Worm (Caenorhabditis elegans) whole organism, L4 larva: ENCODE results near the gene tni-3.

Experiments used
- F10B5.3 ChIP-seq: sonication (generic microtip); optimal IDR thresholded peaks from 2 replicates; lab custom pipeline; 2016; ENCODE audit warnings: mild to moderate bottlenecking, missing genetic modification characterization, missing compliant biosample characterization
- F37D6.2 ChIP-seq: sonication (generic microtip); optimal IDR thresholded peaks from 2 replicates; lab custom pipeline; 2016; ENCODE audit warnings: mild to moderate bottlenecking, missing genetic modification characterization, missing compliant biosample characterization
- T26A8.4 ChIP-seq: fragments of 200-800 bp; sonication (Bioruptor generic); IDR thresholded peaks from 2 replicates; pipeline ENCODE4 v1.3.6; 2022; ENCODE audit warnings: missing genetic modification characterization, missing compliant biosample characterization
- ama-1 ChIP-seq: fragments of 150-350 bp; optimal IDR thresholded peaks from 2 replicates; lab custom pipeline; 2014; ENCODE audit warnings: inconsistent platforms, mixed read lengths
- ceh-28 ChIP-seq: fragments of 150-350 bp; optimal IDR thresholded peaks from 2 replicates; lab custom pipeline; 2014; ENCODE audit warnings: missing biosample characterization, missing genetic modification reagents, missing genetic modification characterization
- ceh-32 ChIP-seq: sonication (generic microtip); optimal IDR thresholded peaks from 2 replicates; lab custom pipeline; 2016; ENCODE audit warnings: mild to moderate bottlenecking, missing genetic modification characterization, missing compliant biosample characterization; ENCODE audit not compliant: poor library complexity
- ceh-62 ChIP-seq: sonication (generic microtip); optimal IDR thresholded peaks from 2 replicates; lab custom pipeline; 2017; ENCODE audit warnings: missing biosample characterization, missing genetic modification characterization
- ceh-82 ChIP-seq: sonication (generic microtip); optimal IDR thresholded peaks from 2 replicates; lab custom pipeline; 2017; ENCODE audit warnings: missing biosample characterization, missing genetic modification characterization
- ctbp-1 ChIP-seq: fragments of 200-800 bp; sonication (Bioruptor generic); IDR thresholded peaks from 2 replicates; pipeline ENCODE4 v1.3.6; 2022; ENCODE audit warnings: missing genetic modification reagents, missing genetic modification characterization, missing compliant biosample characterization
- daf-12 ChIP-seq: fragments of 150-350 bp; optimal IDR thresholded peaks from 2 replicates; lab custom pipeline; 2014; ENCODE audit warnings: missing biosample characterization, missing genetic modification reagents, missing genetic modification characterization
- dmd-6 ChIP-seq: fragments of 200-800 bp; sonication (Bioruptor generic); IDR thresholded peaks from 2 replicates; pipeline ENCODE4 v1.3.6; 2022; ENCODE audit warnings: missing genetic modification reagents, missing genetic modification characterization, missing compliant biosample characterization
- hif-1 ChIP-seq, 2 experiments: sonication (generic microtip); optimal IDR thresholded peaks; 2 replicates each; lab custom pipeline; 2016 to 2017; ENCODE audit warnings: missing compliant biosample characterization in 2 of 2, missing genetic modification characterization in 2 of 2, missing genetic modification reagents in 2 of 2, missing genotype in 2 of 2, mild to moderate bottlenecking in 1 of 2
- hlh-11 ChIP-seq: fragments of 200-800 bp; sonication (Bioruptor generic); optimal IDR thresholded peaks from 2 replicates; lab custom pipeline; 2018; ENCODE audit warnings: mild to moderate bottlenecking, missing genetic modification characterization, missing compliant biosample characterization
- hlh-30 ChIP-seq: sonication (generic microtip); optimal IDR thresholded peaks from 2 replicates; lab custom pipeline; 2017; ENCODE audit warnings: antibody characterized with exemption, mild to moderate bottlenecking, missing genetic modification characterization, missing compliant biosample characterization; ENCODE audit not compliant: insufficient read depth
- jun-1 ChIP-seq: fragments of 150-350 bp; optimal IDR thresholded peaks from 2 replicates; lab custom pipeline; 2014; ENCODE audit warnings: missing biosample characterization, missing genetic modification reagents, missing genetic modification characterization
- mdl-1 ChIP-seq, 2 experiments: fragments of 150-350 bp in 1 of 2; sonication (generic microtip) in 1 of 2; optimal IDR thresholded peaks; 2 replicates each; lab custom pipeline; 2014 to 2017; ENCODE audit warnings: missing biosample characterization in 2 of 2, missing genetic modification characterization in 2 of 2
- mdt-29 ChIP-seq: fragments of 200-800 bp; sonication (Bioruptor generic); IDR thresholded peaks from 2 replicates; pipeline ENCODE4 v1.3.6; 2022; ENCODE audit warnings: missing genetic modification reagents, missing genetic modification characterization, missing compliant biosample characterization
- mes-2 ChIP-seq: sonication (generic microtip); optimal IDR thresholded peaks from 2 replicates; lab custom pipeline; 2016; ENCODE audit warnings: missing genotype, mild to moderate bottlenecking, missing genetic modification characterization, missing compliant biosample characterization; ENCODE audit not compliant: poor library complexity, severe bottlenecking
- nhr-11 ChIP-seq: fragments of 150-350 bp; optimal IDR thresholded peaks from 2 replicates; lab custom pipeline; 2014; ENCODE audit warnings: missing biosample characterization, missing genetic modification characterization
- nhr-28 ChIP-seq: fragments of 150-350 bp; optimal IDR thresholded peaks from 2 replicates; lab custom pipeline; 2014; ENCODE audit warnings: missing biosample characterization, missing genetic modification characterization
- nhr-42 ChIP-seq: fragments of 200-800 bp; sonication (Bioruptor generic); IDR thresholded peaks from 2 replicates; pipeline ENCODE4 v1.3.6; 2022; ENCODE audit warnings: missing genetic modification characterization, missing compliant biosample characterization
- nhr-77 ChIP-seq: fragments of 150-350 bp; optimal IDR thresholded peaks from 2 replicates; lab custom pipeline; 2014; ENCODE audit warnings: missing biosample characterization, missing genetic modification characterization
- pqm-1 ChIP-seq: sonication (generic microtip); optimal IDR thresholded peaks from 2 replicates; lab custom pipeline; 2017; ENCODE audit warnings: missing biosample characterization, missing genetic modification characterization
- sdz-12 ChIP-seq: fragments of 200-800 bp; sonication (Bioruptor generic); optimal IDR thresholded peaks from 2 replicates; lab custom pipeline; 2018; ENCODE audit warnings: mild to moderate bottlenecking, missing genetic modification characterization, missing compliant biosample characterization
- set-16 ChIP-seq: fragments of 200-800 bp; sonication (Bioruptor generic); IDR thresholded peaks from 2 replicates; pipeline ENCODE4 v1.3.6; 2022; ENCODE audit warnings: missing genetic modification reagents, missing genetic modification characterization, missing compliant biosample characterization
- snpc-1.2 ChIP-seq: fragments of 200-800 bp; sonication (Bioruptor generic); IDR thresholded peaks from 2 replicates; pipeline ENCODE4 v1.3.6; 2022; ENCODE audit warnings: missing genetic modification reagents, missing genetic modification characterization, missing compliant biosample characterization
- unc-39 ChIP-seq: sonication (generic microtip); optimal IDR thresholded peaks from 2 replicates; lab custom pipeline; 2017; ENCODE audit warnings: missing biosample characterization, missing genetic modification characterization
- unc-62 ChIP-seq, 3 experiments: fragments of 150-350 bp in 1 of 3; sonication (generic microtip); optimal IDR thresholded peaks in 2 of 3; peaks in 1 of 3; 1 replicate in 1 of 3; 2 replicates in 2 of 3; lab custom pipeline; 2014 to 2017; ENCODE audit warnings: missing biosample characterization in 3 of 3, missing genetic modification characterization in 3 of 3, missing genetic modification reagents in 3 of 3, missing genotype in 1 of 3
- zfp-3 ChIP-seq: fragments of 200-800 bp; sonication (Bioruptor generic); conservative IDR thresholded peaks from 2 replicates; pipeline ENCODE4 v1.3.6; 2022; ENCODE audit warnings: missing genetic modification reagents, missing genetic modification characterization, missing compliant biosample characterization
- zip-2 ChIP-seq: fragments of 150-350 bp; optimal IDR thresholded peaks from 2 replicates; lab custom pipeline; 2014; ENCODE audit warnings: missing biosample characterization, missing genetic modification characterization
- ztf-11 ChIP-seq: fragments of 150-350 bp; optimal IDR thresholded peaks from 2 replicates; lab custom pipeline; 2014; ENCODE audit warnings: missing biosample characterization, missing genetic modification characterization
- ztf-7 ChIP-seq: fragments of 150-350 bp; optimal IDR thresholded peaks from 2 replicates; lab custom pipeline; 2014; ENCODE audit warnings: missing biosample characterization, missing genetic modification characterization

The tni-3 gene

ce11 chrV:16840961-16841360 is 6.0 kb upstream of the tni-3 start, which contains the start of gene clec-40 (continued):
- no peak for TF ChIP-seq ceh-82 (tag; lab: Kevin White, UChicago)
- no peak for TF ChIP-seq zip-2 (tag; lab: Kevin White, UChicago)
- no peak for TF ChIP-seq jun-1 (tag; lab: Kevin White, UChicago)

- TF ChIP-seq hlh-11 (tag; lab: Kevin White, UChicago) (peak; percentile 60), zfp-3 (no peak), pqm-1 (tag; lab: Kevin White, UChicago) (peak; percentile 88), dmd-6 (GFP tag; lab: Robert Waterston, UW) (peak; percentile 74), nhr-28 (tag; lab: Kevin White, UChicago) (peak; percentile 45), ceh-82 (tag; lab: Kevin White, UChicago) (no peak), set-16 (GFP tag; lab: Robert Waterston, UW) (no peak)
These were observed 5.4 kb upstream of the tni-3 start for ce11 chrV:16840283-16840682.

ce11 chrV:16838435-16838834 is 3.5 kb upstream of the tni-3 start:
- TF ChIP-seq jun-1 (tag; lab: Kevin White, UChicago), result no peak
- TF ChIP-seq daf-12 (tag; lab: Kevin White, UChicago), result no peak
- peak; percentile 59 for TF ChIP-seq set-16 (GFP tag; lab: Robert Waterston, UW)
- no peak for TF ChIP-seq mdt-29
- no peak for TF ChIP-seq F10B5.3 (tag; lab: Kevin White, UChicago)

- TF ChIP-seq ztf-11 (tag; lab: Kevin White, UChicago) (no peak), unc-62 (GFP tag; optimal IDR thresholded peaks at IDR 0.05 in 1 of 2; lab: Kevin White, UChicago) (peak in 1 of 2 experiments; percentile 91), unc-62 (tag; optimal IDR thresholded peaks at IDR 0.05; lab: Kevin White, UChicago) (no peak), nhr-77 (tag; lab: Kevin White, UChicago) (no peak), ceh-62 (tag; lab: Kevin White, UChicago) (no peak), mes-2 (tag; lab: Kevin White, UChicago) (no peak), hlh-11 (tag; lab: Kevin White, UChicago) (peak; percentile 13), nhr-42 (GFP tag; lab: Robert Waterston, UW) (no peak)
These were observed 1.2 kb upstream of the tni-3 start for ce11 chrV:16836100-16836499.

- no peak for TF ChIP-seq F37D6.2 (tag; lab: Kevin White, UChicago)
- TF ChIP-seq set-16 (GFP tag; lab: Robert Waterston, UW), result peak; percentile 86
These were observed 1.3 kb downstream of the tni-3 start for ce11 chrV:16833672-16834071.

ce11 chrV:16832865-16833264 is 2.1 kb downstream of the tni-3 start, which contains the start of gene phy-3:
Gene phy-3, plus strand, starts transcription at chrV:16833165.
- TF ChIP-seq hif-1 (tag; optimal IDR thresholded peaks at IDR 0.05; lab: Kevin White, UChicago), result no peak
- TF ChIP-seq nhr-11 (tag; lab: Kevin White, UChicago), result no peak
- no peak for TF ChIP-seq sdz-12 (GFP tag; lab: Kevin White, UChicago)
- no peak for TF ChIP-seq zip-2 (tag; lab: Kevin White, UChicago)
- TF ChIP-seq ceh-62 (tag; lab: Kevin White, UChicago), result no peak
- TF ChIP-seq T26A8.4 (GFP tag; lab: Robert Waterston, UW), result no peak
- TF ChIP-seq ctbp-1, result no peak
- no peak for TF ChIP-seq snpc-1.2
- no peak for TF ChIP-seq mdl-1 (tag; optimal IDR thresholded peaks at IDR 0.05; lab: Kevin White, UChicago)
- no peak for TF ChIP-seq ztf-7 (tag; lab: Kevin White, UChicago)
- TF ChIP-seq ceh-32 (tag; lab: Kevin White, UChicago), result no peak
- no peak for TF ChIP-seq ama-1
- no peak for TF ChIP-seq ceh-28 (tag; lab: Kevin White, UChicago)
- TF ChIP-seq unc-39 (tag; lab: Kevin White, UChicago), result no peak
- TF ChIP-seq hlh-30 (tag; lab: Kevin White, UChicago), result no peak
